Worm (Caenorhabditis elegans) whole organism, L2 larva: ENCODE results near the gene T19C3.2.

Experiments
- blmp-1 ChIP-seq: sonication (generic microtip); optimal IDR thresholded peaks from 2 replicates; lab custom pipeline; 2017; ENCODE audit warnings: missing genetic modification characterization, mild to moderate bottlenecking, missing compliant biosample characterization, antibody characterized with exemption, moderate library complexity; ENCODE audit not compliant: insufficient read depth
- fos-1 ChIP-seq: fragments of 150-350 bp; optimal IDR thresholded peaks from 2 replicates; lab custom pipeline; 2014; ENCODE audit warnings: missing biosample characterization, missing genetic modification characterization
- nhr-237 ChIP-seq: fragments of 150-350 bp; optimal IDR thresholded peaks from 2 replicates; lab custom pipeline; 2014; ENCODE audit warnings: missing biosample characterization, missing genetic modification characterization
- nhr-25 ChIP-seq: fragments of 150-350 bp; sonication (generic microtip); optimal IDR thresholded peaks from 3 replicates; lab custom pipeline; 2014; ENCODE audit warnings: missing biosample characterization, missing genetic modification characterization
- zag-1 ChIP-seq: fragments of 150-350 bp; optimal IDR thresholded peaks from 2 replicates; lab custom pipeline; 2014; ENCODE audit warnings: missing biosample characterization, missing genetic modification characterization
- ztf-1 ChIP-seq: fragments of 200-800 bp; sonication (Bioruptor generic); conservative IDR thresholded peaks from 2 replicates; pipeline ENCODE4 v1.3.6; 2022; ENCODE audit warnings: missing genetic modification characterization, missing compliant biosample characterization
- ztf-11 ChIP-seq: sonication (generic microtip); optimal IDR thresholded peaks from 2 replicates; lab custom pipeline; 2017; ENCODE audit warnings: missing biosample characterization, missing genetic modification characterization

DNA sequence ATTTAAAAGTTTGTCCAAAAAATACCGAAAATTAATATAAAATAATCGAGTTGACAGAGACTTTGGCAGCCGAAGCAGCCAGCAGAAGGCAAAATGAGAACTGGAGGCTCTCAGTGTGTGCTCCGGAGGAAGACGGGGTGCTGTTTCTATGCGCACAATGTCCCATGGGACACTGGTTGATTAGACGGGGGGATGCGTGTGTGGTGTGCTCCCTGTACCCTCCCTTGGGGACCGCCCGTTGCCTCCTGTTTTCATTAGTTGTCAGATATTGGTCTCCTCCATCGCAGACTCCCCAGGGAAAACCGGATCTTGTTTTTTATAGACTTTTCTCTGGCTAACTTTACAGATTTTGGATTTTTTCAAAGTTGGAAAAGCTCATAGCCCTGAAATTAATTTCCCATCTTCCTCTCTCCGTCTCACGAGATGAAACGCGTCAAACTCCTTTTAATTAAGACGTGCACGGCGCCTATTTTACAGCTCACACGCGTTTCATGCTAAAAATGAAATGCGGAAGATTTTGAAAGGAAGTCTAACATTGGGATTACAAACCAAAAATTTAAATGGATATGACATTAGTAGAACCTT, 47.9 kb upstream of the T19C3.2 start, which contains the start of gene C09F5.3:
- TF ChIP-seq ztf-1 (no peak), nhr-237 (tag; lab: Kevin White, UChicago) (no peak), nhr-25 (no peak), fos-1 (tag; lab: Kevin White, UChicago) (no peak), blmp-1 (tag; lab: Kevin White, UChicago) (no peak), ztf-11 (no peak), zag-1 (tag; lab: Kevin White, UChicago) (no peak)
